Worm (Caenorhabditis elegans) whole organism, late embryonic: ENCODE data around the gene C15F1.8.

Experiments used
- C08G9.2 ChIP-seq: sonication (generic microtip); optimal IDR thresholded peaks from 2 replicates; lab custom pipeline; 2016; ENCODE audit warnings: mild to moderate bottlenecking, missing genetic modification characterization, moderate library complexity, missing compliant biosample characterization
- C38D4.7 ChIP-seq: fragments of 200-800 bp; sonication (Bioruptor generic); optimal IDR thresholded peaks from 2 replicates; lab custom pipeline; 2018; ENCODE audit warnings: mild to moderate bottlenecking, missing genetic modification characterization, moderate library complexity, missing compliant biosample characterization
- F13H6.1 ChIP-seq: sonication (generic microtip); optimal IDR thresholded peaks from 2 replicates; lab custom pipeline; 2016; ENCODE audit warnings: missing genetic modification characterization, missing compliant biosample characterization
- K02D7.2 ChIP-seq: sonication (generic microtip); optimal IDR thresholded peaks from 2 replicates; lab custom pipeline; 2017; ENCODE audit warnings: mild to moderate bottlenecking, missing genetic modification characterization, missing compliant biosample characterization
- K09A11.1 ChIP-seq: sonication (generic microtip); optimal IDR thresholded peaks from 2 replicates; lab custom pipeline; 2017; ENCODE audit warnings: antibody characterized with exemption, mild to moderate bottlenecking, missing genetic modification characterization, missing compliant biosample characterization; ENCODE audit not compliant: insufficient read depth
- Y22D7AL.16 ChIP-seq: sonication (generic microtip); optimal IDR thresholded peaks from 2 replicates; lab custom pipeline; 2016; ENCODE audit warnings: missing genetic modification characterization, missing compliant biosample characterization
- ceh-18 ChIP-seq: sonication (generic microtip); optimal IDR thresholded peaks from 2 replicates; lab custom pipeline; 2016; ENCODE audit warnings: missing genetic modification characterization, missing compliant biosample characterization
- ceh-19 ChIP-seq: fragments of 200-800 bp; sonication (Bioruptor generic); optimal IDR thresholded peaks from 2 replicates; lab custom pipeline; 2018; ENCODE audit warnings: mild to moderate bottlenecking, missing genetic modification characterization, missing compliant biosample characterization
- ceh-2 ChIP-seq: sonication (generic microtip); optimal IDR thresholded peaks from 2 replicates; lab custom pipeline; 2016; ENCODE audit warnings: missing genotype, missing genetic modification characterization, missing compliant biosample characterization
- ceh-30 ChIP-seq: fragments of 150-350 bp; optimal IDR thresholded peaks from 2 replicates; lab custom pipeline; 2014; ENCODE audit warnings: missing biosample characterization, missing genetic modification characterization
- ceh-31 ChIP-seq: sonication (generic microtip); optimal IDR thresholded peaks from 2 replicates; lab custom pipeline; 2016; ENCODE audit warnings: missing genetic modification characterization, missing compliant biosample characterization
- ceh-34 ChIP-seq: sonication (generic microtip); optimal IDR thresholded peaks from 2 replicates; lab custom pipeline; 2016; ENCODE audit warnings: mild to moderate bottlenecking, missing genetic modification characterization, missing compliant biosample characterization
- ceh-45 ChIP-seq: fragments of 200-800 bp; sonication (Bioruptor generic); IDR thresholded peaks from 2 replicates; pipeline ENCODE4 v1.3.6; 2022; ENCODE audit warnings: missing genetic modification reagents, missing genetic modification characterization, missing compliant biosample characterization
- ceh-48 ChIP-seq: sonication (generic microtip); optimal IDR thresholded peaks from 2 replicates; lab custom pipeline; 2016; ENCODE audit warnings: missing genetic modification characterization, inconsistent platforms, missing compliant biosample characterization
- ceh-9 ChIP-seq: sonication (generic microtip); optimal IDR thresholded peaks from 2 replicates; lab custom pipeline; 2016; ENCODE audit warnings: mild to moderate bottlenecking, missing genetic modification characterization, inconsistent platforms, missing compliant biosample characterization
- dmd-4 ChIP-seq: sonication (generic microtip); optimal IDR thresholded peaks from 2 replicates; lab custom pipeline; 2016; ENCODE audit warnings: borderline replicate concordance, missing genetic modification characterization, missing compliant biosample characterization
- eyg-1 ChIP-seq: sonication (generic microtip); optimal IDR thresholded peaks from 2 replicates; lab custom pipeline; 2016; ENCODE audit warnings: missing genotype, missing genetic modification characterization, missing compliant biosample characterization
- fkh-10 ChIP-seq: fragments of 150-350 bp; optimal IDR thresholded peaks from 2 replicates; lab custom pipeline; 2014; ENCODE audit warnings: missing biosample characterization, missing genetic modification reagents, missing genetic modification characterization
- gmeb-2 ChIP-seq: sonication (generic microtip); optimal IDR thresholded peaks from 2 replicates; lab custom pipeline; 2016; ENCODE audit warnings: missing genetic modification characterization, inconsistent platforms, missing compliant biosample characterization
- hlh-15 ChIP-seq: sonication (generic microtip); optimal IDR thresholded peaks from 2 replicates; lab custom pipeline; 2016; ENCODE audit warnings: missing genetic modification characterization, missing compliant biosample characterization
- hlh-30 ChIP-seq: sonication (generic microtip); optimal IDR thresholded peaks from 2 replicates; lab custom pipeline; 2017; ENCODE audit warnings: antibody characterized with exemption, missing genetic modification characterization, missing compliant biosample characterization; ENCODE audit not compliant: insufficient read depth
- hlh-6 ChIP-seq: sonication (generic microtip); optimal IDR thresholded peaks from 2 replicates; lab custom pipeline; 2016; ENCODE audit warnings: missing genotype, missing genetic modification characterization, missing compliant biosample characterization
- lim-6 ChIP-seq: sonication (generic microtip); optimal IDR thresholded peaks from 2 replicates; lab custom pipeline; 2016; ENCODE audit warnings: missing genetic modification characterization, missing compliant biosample characterization
- lin-11 ChIP-seq: fragments of 200-800 bp; sonication (Bioruptor generic); optimal IDR thresholded peaks from 2 replicates; lab custom pipeline; 2018; ENCODE audit warnings: mild to moderate bottlenecking, missing genetic modification characterization, missing compliant biosample characterization
- madf-2 ChIP-seq: sonication (generic microtip); optimal IDR thresholded peaks from 2 replicates; lab custom pipeline; 2017; ENCODE audit warnings: missing genetic modification characterization, missing compliant biosample characterization
- nfya-1 ChIP-seq: sonication (generic microtip); optimal IDR thresholded peaks from 2 replicates; lab custom pipeline; 2017; ENCODE audit warnings: missing genetic modification characterization, mild to moderate bottlenecking, missing compliant biosample characterization, antibody characterized with exemption, moderate library complexity
- nhr-11 ChIP-seq: fragments of 150-350 bp; optimal IDR thresholded peaks from 2 replicates; lab custom pipeline; 2014; ENCODE audit warnings: missing biosample characterization, missing genetic modification characterization
- npax-4 ChIP-seq: sonication (generic microtip); optimal IDR thresholded peaks from 2 replicates; lab custom pipeline; 2016; ENCODE audit warnings: missing genetic modification characterization, missing compliant biosample characterization
- odd-2 ChIP-seq: sonication (generic microtip); optimal IDR thresholded peaks from 2 replicates; lab custom pipeline; 2017; ENCODE audit warnings: antibody characterized with exemption, mild to moderate bottlenecking, missing genetic modification characterization, missing compliant biosample characterization
- pag-3 ChIP-seq: sonication (generic microtip); optimal IDR thresholded peaks from 2 replicates; lab custom pipeline; 2016; ENCODE audit warnings: missing compliant biosample characterization, missing genetic modification characterization, borderline replicate concordance
- pat-9 ChIP-seq: fragments of 200-800 bp; sonication (Bioruptor generic); optimal IDR thresholded peaks from 2 replicates; lab custom pipeline; 2018; ENCODE audit warnings: mild to moderate bottlenecking, missing genetic modification characterization, moderate library complexity, missing compliant biosample characterization
- pax-1 ChIP-seq: fragments of 150-350 bp; optimal IDR thresholded peaks from 2 replicates; lab custom pipeline; 2014; ENCODE audit warnings: missing biosample characterization, missing genetic modification characterization
- pha-4 ChIP-seq: fragments of 150-350 bp; optimal IDR thresholded peaks from 2 replicates; lab custom pipeline; 2018; ENCODE audit warnings: missing biosample characterization, missing genetic modification reagents, missing genetic modification characterization
- pros-1 ChIP-seq: fragments of 150-350 bp; optimal IDR thresholded peaks from 2 replicates; lab custom pipeline; 2014; ENCODE audit warnings: missing biosample characterization, missing genetic modification reagents, missing genetic modification characterization
- ref-2 ChIP-seq: sonication (generic microtip); optimal IDR thresholded peaks from 2 replicates; lab custom pipeline; 2016; ENCODE audit warnings: missing genetic modification characterization, missing compliant biosample characterization
- sox-4 ChIP-seq: sonication (generic microtip); optimal IDR thresholded peaks from 2 replicates; lab custom pipeline; 2017; ENCODE audit warnings: mild to moderate bottlenecking, missing genetic modification characterization, inconsistent platforms, missing compliant biosample characterization
- syd-9 ChIP-seq: sonication (generic microtip); optimal IDR thresholded peaks from 2 replicates; lab custom pipeline; 2016; ENCODE audit warnings: mild to moderate bottlenecking, missing genetic modification characterization, moderate library complexity, missing compliant biosample characterization
- tbx-2 ChIP-seq: sonication (generic microtip); optimal IDR thresholded peaks from 2 replicates; lab custom pipeline; 2016; ENCODE audit warnings: missing genetic modification characterization, missing compliant biosample characterization
- ttx-3 ChIP-seq: sonication (generic microtip); optimal IDR thresholded peaks from 2 replicates; lab custom pipeline; 2016; ENCODE audit warnings: missing genetic modification reagents, missing genetic modification characterization, missing compliant biosample characterization
- unc-42 ChIP-seq: sonication (generic microtip); optimal IDR thresholded peaks from 2 replicates; lab custom pipeline; 2016; ENCODE audit warnings: missing genotype, missing genetic modification characterization, missing compliant biosample characterization
- unc-55 ChIP-seq: sonication (generic microtip); optimal IDR thresholded peaks from 2 replicates; lab custom pipeline; 2017; ENCODE audit warnings: missing biosample characterization, missing genetic modification reagents, missing genetic modification characterization
- zip-5 ChIP-seq: sonication (generic microtip); optimal IDR thresholded peaks from 2 replicates; lab custom pipeline; 2016; ENCODE audit warnings: missing genetic modification characterization, missing compliant biosample characterization
- ztf-16 ChIP-seq: sonication (generic microtip); optimal IDR thresholded peaks from 2 replicates; lab custom pipeline; 2017; ENCODE audit warnings: missing genetic modification characterization, missing compliant biosample characterization

Gene C15F1.8

ce11 chrII:6927034-6927433 lies 50.6 kb downstream of the C15F1.8 start:
- TF ChIP-seq ttx-3 (tag; lab: Kevin White, UChicago) (no peak), Y22D7AL.16 (tag; lab: Kevin White, UChicago) (no peak), ref-2 (tag; lab: Kevin White, UChicago) (no peak), lim-6 (no peak), gmeb-2 (no peak), syd-9 (tag; lab: Kevin White, UChicago) (no peak), sox-4 (tag; lab: Kevin White, UChicago) (no peak), K09A11.1 (no peak), ceh-2 (tag; lab: Kevin White, UChicago) (no peak), pat-9 (no peak), lin-11 (no peak), odd-2 (tag; lab: Kevin White, UChicago) (no peak), fkh-10 (GFP tag; lab: Kevin White, UChicago) (no peak), C08G9.2 (tag; lab: Kevin White, UChicago) (no peak), ceh-34 (tag; lab: Kevin White, UChicago) (no peak), nfya-1 (tag; lab: Kevin White, UChicago) (no peak), dmd-4 (tag; lab: Kevin White, UChicago) (no peak), hlh-6 (tag; lab: Kevin White, UChicago) (no peak), K02D7.2 (tag; lab: Kevin White, UChicago) (no peak)

- TF ChIP-seq eyg-1 (no peak), pros-1 (tag; lab: Kevin White, UChicago) (peak; percentile 1), pax-1 (tag; lab: Kevin White, UChicago) (no peak), dmd-4 (tag; lab: Kevin White, UChicago) (no peak), ceh-31 (peak; percentile 53), unc-55 (GFP tag; lab: Kevin White, UChicago) (peak; percentile 40), unc-42 (peak; percentile 16), syd-9 (tag; lab: Kevin White, UChicago) (peak; percentile 38), F13H6.1 (no peak), ceh-19 (GFP tag; lab: Kevin White, UChicago) (peak; percentile 19), ceh-9 (tag; lab: Kevin White, UChicago) (no peak), ref-2 (tag; lab: Kevin White, UChicago) (no peak), ttx-3 (tag; lab: Kevin White, UChicago) (no peak), ceh-30 (tag; lab: Kevin White, UChicago) (no peak), C38D4.7 (GFP tag; lab: Kevin White, UChicago) (no peak), ztf-16 (tag; lab: Kevin White, UChicago) (no peak), ceh-18 (peak; percentile 55), nfya-1 (tag; lab: Kevin White, UChicago) (no peak), pha-4 (tag; lab: Kevin White, UChicago) (no peak), zip-5 (tag; lab: Kevin White, UChicago) (no peak), C08G9.2 (tag; lab: Kevin White, UChicago) (no peak), ceh-34 (tag; lab: Kevin White, UChicago) (peak; percentile 30), pag-3 (tag; lab: Kevin White, UChicago) (no peak), tbx-2 (peak; percentile 10), hlh-15 (no peak)
Observed at ce11 chrII:6926488-6926887, 51.1 kb downstream of the C15F1.8 start.

ce11 chrII:6926054-6926453 lies 51.6 kb downstream of the C15F1.8 start:
- TF ChIP-seq C08G9.2 (tag; lab: Kevin White, UChicago) = no peak
- no peak for TF ChIP-seq npax-4 (tag; lab: Kevin White, UChicago)
- TF ChIP-seq hlh-30 (tag; lab: Kevin White, UChicago) = no peak
- TF ChIP-seq nhr-11 = no peak
- peak; percentile 48 for TF ChIP-seq ref-2 (tag; lab: Kevin White, UChicago)
- no peak for TF ChIP-seq Y22D7AL.16 (tag; lab: Kevin White, UChicago)
- TF ChIP-seq madf-2 (tag; lab: Kevin White, UChicago) = peak; percentile 98
- TF ChIP-seq ceh-48 = peak; percentile 4
- no peak for TF ChIP-seq lin-11
- TF ChIP-seq ceh-45 (GFP tag; lab: Robert Waterston, UW) = no peak
